Fruit fly (Drosophila melanogaster) whole organism, wandering third instar larva: ENCODE measurements around the gene CG43400.

Source experiments
- Abd-B ChIP-seq: fragments of >200 bp; optimal IDR thresholded peaks from 2 replicates; lab custom pipeline; 2017; ENCODE audit warnings: missing biosample characterization, missing genetic modification characterization
- CG9705 ChIP-seq: fragments of 200-800 bp; sonication (Bioruptor generic); optimal IDR thresholded peaks from 2 replicates; lab custom pipeline; 2018; ENCODE audit warnings: missing biosample characterization, mild to moderate bottlenecking, missing genetic modification characterization
- Dif ChIP-seq: fragments of 200-275, 200-300 bp; sonication (Bioruptor generic); optimal IDR thresholded peaks from 2 replicates; lab custom pipeline; 2018; ENCODE audit warnings: missing biosample characterization, missing genetic modification characterization; ENCODE audit not compliant: partially characterized antibody
- Sp1 ChIP-seq: fragments of 200-800 bp; sonication (Bioruptor generic); optimal IDR thresholded peaks from 3 replicates; lab custom pipeline; 2019; ENCODE audit warnings: missing biosample characterization, mild to moderate bottlenecking, missing genetic modification characterization, moderate library complexity
- Vsx2 ChIP-seq: fragments of 200-300, 225-300 bp; sonication (Bioruptor generic); optimal IDR thresholded peaks from 2 replicates; lab custom pipeline; 2018; ENCODE audit warnings: missing biosample characterization, missing genetic modification characterization; ENCODE audit not compliant: partially characterized antibody
- dsf ChIP-seq: sonication (Bioruptor generic); optimal IDR thresholded peaks from 2 replicates; lab custom pipeline; 2016; ENCODE audit warnings: missing biosample characterization, missing genetic modification characterization, borderline replicate concordance
- h ChIP-seq: fragments of 200-800 bp; sonication (Bioruptor generic); optimal IDR thresholded peaks from 3 replicates; lab custom pipeline; 2016; ENCODE audit warnings: missing biosample characterization, mild to moderate bottlenecking, missing genetic modification characterization
- lola ChIP-seq: fragments of >200 bp; optimal IDR thresholded peaks from 2 replicates; lab custom pipeline; 2017; ENCODE audit warnings: missing biosample characterization, missing genetic modification characterization
- pan ChIP-seq: fragments of >200 bp; optimal IDR thresholded peaks from 2 replicates; lab custom pipeline; 2017
- psq ChIP-seq: fragments of 200-800 bp; sonication (Bioruptor generic); optimal IDR thresholded peaks from 3 replicates; lab custom pipeline; 2017; ENCODE audit warnings: missing biosample characterization, mild to moderate bottlenecking, missing genetic modification characterization, moderate library complexity
- sage ChIP-seq: fragments of 200-800 bp; sonication (Bioruptor generic); optimal IDR thresholded peaks from 2 replicates; lab custom pipeline; 2016; ENCODE audit warnings: missing biosample characterization, mild to moderate bottlenecking, missing genetic modification characterization
- tai ChIP-seq: sonication (Bioruptor generic); optimal IDR thresholded peaks from 2 replicates; lab custom pipeline; 2016; ENCODE audit warnings: missing biosample characterization, missing genetic modification characterization

DNA sequence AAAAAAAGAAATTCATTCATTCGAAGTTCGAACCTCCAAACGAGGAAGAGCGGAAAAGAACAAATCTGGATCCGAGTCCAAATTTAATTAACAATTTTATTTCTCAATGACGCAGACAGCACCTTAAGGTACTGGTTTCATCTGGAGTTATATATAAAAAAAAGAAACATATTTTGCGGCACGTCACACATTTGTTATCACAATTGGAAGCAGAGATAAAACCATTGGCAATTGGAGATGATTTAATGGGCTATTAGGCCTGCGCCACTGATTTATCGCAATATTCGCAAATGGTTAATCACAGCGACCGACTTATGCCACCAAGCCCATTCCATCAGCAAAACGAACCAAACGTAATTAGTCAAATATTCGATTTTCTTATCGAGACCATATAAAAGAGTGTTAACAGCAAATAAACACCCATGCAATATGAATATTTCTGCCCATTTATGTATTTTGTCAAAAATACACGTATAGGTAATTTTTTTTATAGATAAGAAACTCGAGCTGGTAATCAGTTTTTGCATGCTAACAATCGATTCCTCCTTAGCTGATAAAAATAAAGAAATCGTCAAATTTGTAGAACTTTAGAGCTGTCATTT lies 48.0 kb downstream of the CG43400 start:
- TF ChIP-seq Sp1 (no peak), h (GFP tag; lab: Kevin White, UChicago) (no peak), sage (no peak), psq (no peak), CG9705 (no peak), pan (lab: Kevin White, UChicago) (no peak), dsf (GFP tag; lab: Kevin White, UChicago) (no peak), lola (GFP tag; lab: Kevin White, UChicago) (no peak), Dif (GFP tag; lab: Kevin White, UChicago) (no peak), tai (GFP tag; lab: Kevin White, UChicago) (no peak), Vsx2 (GFP tag; lab: Kevin White, UChicago) (no peak), Abd-B (GFP tag; lab: Kevin White, UChicago) (no peak)
